Worm (Caenorhabditis elegans): ENCODE data around the gene col-110.

DNA sequence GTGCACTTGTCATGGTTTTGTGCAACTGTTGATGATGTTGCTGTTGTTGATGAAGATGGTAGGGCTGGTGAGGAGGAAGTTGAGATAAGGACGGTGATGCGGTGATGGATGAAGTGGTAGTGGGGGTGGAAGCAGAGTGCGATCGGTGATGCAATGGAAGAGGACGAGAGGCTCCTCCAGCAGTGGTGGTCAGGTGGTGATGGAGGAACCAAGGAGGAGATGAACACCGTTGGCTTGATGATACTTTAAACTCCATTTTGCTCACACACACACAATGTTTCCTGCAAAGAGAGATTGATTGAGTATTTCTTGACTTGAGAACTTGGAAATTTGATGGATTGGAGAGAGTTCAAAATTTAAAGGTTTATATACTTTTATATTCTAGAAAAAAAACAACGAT is 28.4 kb upstream of the col-110 start, which contains the start of gene F19C7.8:
- TF ChIP-seq rec-8 (tag; optimal IDR thresholded peaks at IDR 0.05) (no peak), ama-1 (optimal IDR thresholded peaks at IDR 0.05) (no peak), ama-1 (GFP tag; optimal IDR thresholded peaks at IDR 0.05) (no peak), him-1 (tag; optimal IDR thresholded peaks at IDR 0.05) (no peak), F22D6.2 (tag; optimal IDR thresholded peaks at IDR 0.05) (no peak), dpl-1 (GFP tag; optimal IDR thresholded peaks at IDR 0.05) (no peak), mel-28 (tag; optimal IDR thresholded peaks at IDR 0.05; ENCODE audit: borderline replicate concordance) (no peak), unc-62 (GFP tag; optimal IDR thresholded peaks at IDR 0.05) (no peak), gei-17 (GFP tag; optimal IDR thresholded peaks at IDR 0.05) (no peak), bed-1 (GFP tag; IDR thresholded peaks at IDR 0.05) (no peak), nfya-1 (tag; optimal IDR thresholded peaks at IDR 0.05; ENCODE audit: borderline replicate concordance, insufficient read depth) (no peak), unc-130 (GFP tag; optimal IDR thresholded peaks at IDR 0.05) (no peak)
